Fruit fly (Drosophila melanogaster) whole organism, embryonic: ENCODE results near the gene CG4291.

Experiments
- Ada2b ChIP-seq: fragments of 200-800 bp; sonication (Bioruptor generic); IDR thresholded peaks from 2 replicates; pipeline ENCODE4 v1.3.6; 2022; ENCODE audit warnings: missing biosample characterization, missing genetic modification characterization
- Antp ChIP-seq: fragments of 200-800 bp; sonication (Bioruptor generic); optimal IDR thresholded peaks from 3 replicates; lab custom pipeline; 2016; ENCODE audit warnings: missing biosample characterization, missing genetic modification characterization
- Bdp1 ChIP-seq: fragments of 200-800 bp; sonication (Bioruptor generic); optimal IDR thresholded peaks from 3 replicates; lab custom pipeline; 2016; ENCODE audit warnings: missing biosample characterization, missing genetic modification characterization
- CG10267 ChIP-seq: fragments of 200-800 bp; sonication (Bioruptor generic); optimal IDR thresholded peaks from 2 replicates; lab custom pipeline; 2018; ENCODE audit warnings: missing biosample characterization, mild to moderate bottlenecking, missing genetic modification characterization, moderate library complexity
- CG10274 ChIP-seq: fragments of 200-800 bp; sonication (Bioruptor generic); optimal IDR thresholded peaks from 3 replicates; lab custom pipeline; 2017; ENCODE audit warnings: missing biosample characterization, mild to moderate bottlenecking, missing genetic modification characterization
- CG11085 ChIP-seq: fragments of 200-800 bp; sonication (Bioruptor generic); IDR thresholded peaks from 2 replicates; pipeline ENCODE4 v1.3.6; 2022; ENCODE audit warnings: missing biosample characterization, missing genetic modification characterization
- CG11247 ChIP-seq: fragments of 200-800 bp; sonication (Bioruptor generic); IDR thresholded peaks from 2 replicates; pipeline ENCODE4 v1.3.6; 2022; ENCODE audit warnings: missing biosample characterization, missing genetic modification characterization
- CG11695 ChIP-seq: fragments of 200-800 bp; sonication (Bioruptor generic); IDR thresholded peaks from 3 replicates; pipeline ENCODE4 v1.3.6; 2022; ENCODE audit warnings: missing biosample characterization, missing genetic modification characterization
- CG11696 ChIP-seq: fragments of 200-800 bp; sonication (Bioruptor generic); IDR thresholded peaks from 2 replicates; pipeline ENCODE4 v1.3.6; 2022; ENCODE audit warnings: missing biosample characterization, missing genetic modification characterization
- CG11723 ChIP-seq: fragments of 200-800 bp; sonication (Bioruptor generic); optimal IDR thresholded peaks from 2 replicates; lab custom pipeline; 2017; ENCODE audit warnings: missing biosample characterization, mild to moderate bottlenecking, missing genetic modification characterization
- CG13424 ChIP-seq: fragments of 200-800 bp; sonication (Bioruptor generic); optimal IDR thresholded peaks from 2 replicates; lab custom pipeline; 2019; ENCODE audit warnings: missing biosample characterization, mild to moderate bottlenecking, missing genetic modification characterization, moderate library complexity
- CG1602 ChIP-seq: fragments of 200-800 bp; sonication (Bioruptor generic); optimal IDR thresholded peaks from 3 replicates; lab custom pipeline; 2016; ENCODE audit warnings: missing biosample characterization, missing genetic modification characterization
- CG1603 ChIP-seq: fragments of 200-800 bp; sonication (Bioruptor generic); optimal IDR thresholded peaks from 2 replicates; lab custom pipeline; 2019; ENCODE audit warnings: missing biosample characterization, mild to moderate bottlenecking, missing genetic modification characterization, moderate library complexity
- CG31388 ChIP-seq: fragments of 200-800 bp; sonication (Bioruptor generic); optimal IDR thresholded peaks from 2 replicates; lab custom pipeline; 2016; ENCODE audit warnings: missing biosample characterization, missing genetic modification characterization
- CG32532 ChIP-seq: fragments of 200-800 bp; sonication (Bioruptor generic); IDR thresholded peaks from 2 replicates; pipeline ENCODE4 v1.3.6; 2022; ENCODE audit warnings: missing biosample characterization, missing genetic modification characterization
- CG33213 ChIP-seq: fragments of 200-800 bp; sonication (Bioruptor generic); optimal IDR thresholded peaks from 3 replicates; lab custom pipeline; 2016; ENCODE audit warnings: missing biosample characterization, missing genetic modification characterization
- CG3407 ChIP-seq: fragments of 200-800 bp; sonication (Bioruptor generic); optimal IDR thresholded peaks from 2 replicates; lab custom pipeline; 2018; ENCODE audit warnings: missing biosample characterization, mild to moderate bottlenecking, missing genetic modification characterization
- CG4424 ChIP-seq: fragments of 200-800 bp; sonication (Bioruptor generic); optimal IDR thresholded peaks from 3 replicates; lab custom pipeline; 2016; ENCODE audit warnings: missing biosample characterization, missing genetic modification characterization
- CG4854 ChIP-seq: fragments of 200-800 bp; sonication (Bioruptor generic); optimal IDR thresholded peaks from 2 replicates; lab custom pipeline; 2016; ENCODE audit warnings: missing biosample characterization, missing genetic modification characterization, inconsistent platforms
- CG5953 ChIP-seq: fragments of 200-800 bp; sonication (Bioruptor generic); IDR thresholded peaks from 2 replicates; pipeline ENCODE4 v1.3.6; 2022; ENCODE audit warnings: missing biosample characterization, missing genetic modification characterization
- CG6791 ChIP-seq: fragments of 200-800 bp; sonication (Bioruptor generic); IDR thresholded peaks from 3 replicates; pipeline ENCODE4 v1.3.6; 2022; ENCODE audit warnings: missing biosample characterization, missing genetic modification characterization; ENCODE audit not compliant: partially characterized antibody
- CG7928 ChIP-seq: fragments of 200-800 bp; sonication (Bioruptor generic); optimal IDR thresholded peaks from 2 replicates; lab custom pipeline; 2017; ENCODE audit warnings: missing biosample characterization, mild to moderate bottlenecking, missing genetic modification characterization
- CG7963 ChIP-seq: fragments of 200-800 bp; sonication (Bioruptor generic); IDR thresholded peaks from 3 replicates; pipeline ENCODE4 v1.3.6; 2022; ENCODE audit warnings: missing biosample characterization, missing genetic modification characterization; ENCODE audit not compliant: partially characterized antibody
- CG8924 ChIP-seq: fragments of 200-800 bp; optimal IDR thresholded peaks from 3 replicates; lab custom pipeline; 2019; ENCODE audit warnings: missing biosample characterization, mild to moderate bottlenecking, missing genetic modification characterization, moderate library complexity
- Camta ChIP-seq: fragments of 200-800 bp; sonication (Bioruptor generic); optimal IDR thresholded peaks from 2 replicates; lab custom pipeline; 2016; ENCODE audit warnings: missing biosample characterization, missing genetic modification characterization
- CkIIα-i1 ChIP-seq: fragments of 200-800 bp; sonication (Bioruptor generic); IDR thresholded peaks from 2 replicates; pipeline ENCODE4 v1.3.6; 2022; ENCODE audit warnings: missing biosample characterization, missing genetic modification characterization
- ERR ChIP-seq: fragments of 200-800 bp; sonication (Bioruptor generic); optimal IDR thresholded peaks from 2 replicates; lab custom pipeline; 2016; ENCODE audit warnings: missing biosample characterization, missing genetic modification characterization
- Fer2 ChIP-seq: fragments of 200-800 bp; sonication (Bioruptor generic); optimal IDR thresholded peaks from 2 replicates; lab custom pipeline; 2018; ENCODE audit warnings: missing biosample characterization, mild to moderate bottlenecking, missing genetic modification characterization, moderate library complexity
- Hmr ChIP-seq: fragments of 200-800 bp; sonication (Bioruptor generic); optimal IDR thresholded peaks from 3 replicates; lab custom pipeline; 2017; ENCODE audit warnings: mild to moderate bottlenecking, missing biosample characterization, missing genetic modification reagents, missing genetic modification characterization
- Hr39 ChIP-seq: fragments of >200 bp; optimal IDR thresholded peaks from 2 replicates; lab custom pipeline; 2017
- Hsf ChIP-seq: fragments of 200-800 bp; sonication (Bioruptor generic); optimal IDR thresholded peaks from 3 replicates; lab custom pipeline; 2016; ENCODE audit warnings: missing biosample characterization, missing genetic modification characterization
- Oli ChIP-seq: fragments of 200-800 bp; sonication (Bioruptor generic); optimal IDR thresholded peaks from 2 replicates; lab custom pipeline; 2018; ENCODE audit warnings: missing biosample characterization, mild to moderate bottlenecking, missing genetic modification characterization, moderate library complexity
- PHDP ChIP-seq: fragments of 200-800 bp; sonication (Bioruptor generic); optimal IDR thresholded peaks from 3 replicates; lab custom pipeline; 2018; ENCODE audit warnings: missing biosample characterization, mild to moderate bottlenecking, missing genetic modification characterization, moderate library complexity
- YL-1 ChIP-seq: fragments of 200-800 bp; sonication (Bioruptor generic); optimal IDR thresholded peaks from 3 replicates; lab custom pipeline; 2017; ENCODE audit warnings: missing biosample characterization, mild to moderate bottlenecking, missing genetic modification characterization
- danr ChIP-seq: fragments of 200-800 bp; sonication (Bioruptor generic); IDR thresholded peaks from 2 replicates; pipeline ENCODE4 v1.3.6; 2022; ENCODE audit warnings: missing biosample characterization, missing genetic modification characterization
- dmrt11E ChIP-seq: fragments of 200-800 bp; sonication (Bioruptor generic); optimal IDR thresholded peaks from 3 replicates; lab custom pipeline; 2018; ENCODE audit warnings: missing biosample characterization, mild to moderate bottlenecking, missing genetic modification characterization, moderate library complexity
- dysf ChIP-seq: fragments of 200-800 bp; sonication (Bioruptor generic); IDR thresholded peaks from 3 replicates; pipeline ENCODE4 v1.3.6; 2022; ENCODE audit warnings: missing biosample characterization, missing genetic modification characterization
- fd96Cb ChIP-seq: fragments of 200-800 bp; sonication (Bioruptor generic); optimal IDR thresholded peaks from 2 replicates; lab custom pipeline; 2018; ENCODE audit warnings: missing biosample characterization, mild to moderate bottlenecking, missing genetic modification characterization, moderate library complexity
- gcm2 ChIP-seq: fragments of 200-800 bp; sonication (Bioruptor generic); optimal IDR thresholded peaks from 2 replicates; lab custom pipeline; 2016; ENCODE audit warnings: missing biosample characterization, missing genetic modification characterization
- hkb ChIP-seq, 2 experiments: fragments of 200-800 bp in 1 of 2; fragments of >200 bp in 1 of 2; sonication (Bioruptor generic) in 1 of 2; IDR thresholded peaks in 1 of 2; optimal IDR thresholded peaks in 1 of 2; 2 replicates each; pipeline versions ENCODE4 v1.3.6 to Lab custom; 2017 to 2022; ENCODE audit warnings: missing biosample characterization in 1 of 2, missing genetic modification characterization in 1 of 2
- inv ChIP-seq: fragments of 200-800 bp; sonication (Bioruptor generic); IDR thresholded peaks from 2 replicates; pipeline ENCODE4 v1.3.6; 2022; ENCODE audit warnings: missing biosample characterization, missing genetic modification characterization; ENCODE audit not compliant: partially characterized antibody
- kay ChIP-seq: fragments of 200-800 bp; sonication (Bioruptor generic); optimal IDR thresholded peaks from 2 replicates; lab custom pipeline; 2016; ENCODE audit warnings: missing biosample characterization, missing genetic modification characterization
- klu ChIP-seq: fragments of 200-800 bp; sonication (Bioruptor generic); IDR thresholded peaks from 2 replicates; pipeline ENCODE4 v1.3.6; 2022; ENCODE audit warnings: missing biosample characterization, missing genetic modification characterization
- luna ChIP-seq: fragments of 200-800 bp; sonication (Bioruptor generic); optimal IDR thresholded peaks from 2 replicates; lab custom pipeline; 2016; ENCODE audit warnings: missing biosample characterization, missing genetic modification characterization
- pb ChIP-seq: fragments of 200-800 bp; sonication (Bioruptor generic); optimal IDR thresholded peaks from 3 replicates; lab custom pipeline; 2016; ENCODE audit warnings: missing biosample characterization, missing genetic modification characterization
- pho ChIP-seq: fragments of 200-800 bp; sonication (Bioruptor generic); optimal IDR thresholded peaks from 2 replicates; lab custom pipeline; 2016; ENCODE audit warnings: missing biosample characterization, missing genetic modification characterization
- pita ChIP-seq: fragments of 200-800 bp; sonication (Bioruptor generic); optimal IDR thresholded peaks from 2 replicates; lab custom pipeline; 2017; ENCODE audit warnings: missing biosample characterization, mild to moderate bottlenecking, missing genetic modification characterization
- shn ChIP-seq: fragments of 200-800 bp; sonication (Bioruptor generic); optimal IDR thresholded peaks from 3 replicates; lab custom pipeline; 2016; ENCODE audit warnings: missing biosample characterization, missing genetic modification characterization
- sim ChIP-seq: fragments of 200-800 bp; sonication (Bioruptor generic); IDR thresholded peaks from 2 replicates; pipeline ENCODE4 v1.3.6; 2022; ENCODE audit warnings: missing biosample characterization, missing genetic modification characterization
- vvl ChIP-seq: fragments of 200-800 bp; sonication (Bioruptor generic); IDR thresholded peaks from 2 replicates; pipeline ENCODE4 v1.3.6; 2022; ENCODE audit warnings: missing biosample characterization, missing genetic modification characterization
- wor ChIP-seq: fragments of 200-800 bp; sonication (Bioruptor generic); IDR thresholded peaks from 2 replicates; pipeline ENCODE4 v1.3.6; 2022; ENCODE audit warnings: missing biosample characterization, missing genetic modification characterization
- yki ChIP-seq: fragments of >200 bp; optimal IDR thresholded peaks from 3 replicates; lab custom pipeline; 2018

CG4291 gene

DNA sequence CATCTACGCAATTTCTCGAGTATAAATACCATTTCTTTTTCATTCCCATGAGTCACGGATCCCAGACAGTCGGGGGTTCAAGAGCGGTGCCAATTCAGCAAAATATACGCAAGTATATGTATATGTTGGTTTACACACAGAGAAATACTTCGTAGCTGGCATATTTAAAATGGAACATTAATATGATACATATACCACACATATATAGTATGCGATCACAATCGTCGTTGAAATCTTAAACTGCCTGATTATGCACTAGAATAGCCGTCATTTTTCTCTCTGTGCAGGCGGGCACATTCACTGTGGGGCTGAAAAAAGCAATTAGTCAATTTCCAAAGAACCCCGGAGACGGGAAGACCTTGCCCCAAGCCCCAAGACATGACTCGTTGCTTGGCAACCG lies 10.8 kb downstream of the CG4291 start (continued):
- peak; percentile 84 for TF ChIP-seq Hmr
- peak; percentile 75 for TF ChIP-seq pho
- TF ChIP-seq Hr39 = no peak
- TF ChIP-seq YL-1 = no peak
- peak; percentile 78 for TF ChIP-seq CG11085 (GFP tag; lab: Robert Waterston, UW)
- TF ChIP-seq dmrt11E = peak; percentile 45
- peak; percentile 42; the same call in 1 of the 2 replicates for TF ChIP-seq sim (GFP tag; lab: Robert Waterston, UW)
- peak; percentile 19 for TF ChIP-seq CG3407
- TF ChIP-seq CG10267 (tag; lab: Kevin White, UChicago) = peak; percentile 43
- TF ChIP-seq CG7963 (GFP tag; lab: Robert Waterston, UW) = no peak
- peak; percentile 71 for TF ChIP-seq Hsf (GFP tag; lab: Kevin White, UChicago)
- peak; percentile 40 for TF ChIP-seq gcm2 (GFP tag; lab: Kevin White, UChicago)
- TF ChIP-seq CG4424 (GFP tag; lab: Kevin White, UChicago) = peak; percentile 69
- no peak for TF ChIP-seq pita (GFP tag; lab: Kevin White, UChicago)
- TF ChIP-seq luna (GFP tag; lab: Kevin White, UChicago) = no peak
- peak; percentile 44 for TF ChIP-seq Bdp1 (GFP tag; lab: Kevin White, UChicago)
- TF ChIP-seq CG4854 (GFP tag; lab: Kevin White, UChicago) = peak; percentile 48
- peak; percentile 82 for TF ChIP-seq Ada2b (GFP tag; lab: Robert Waterston, UW)
- TF ChIP-seq CG32532 (GFP tag; lab: Robert Waterston, UW) = peak; percentile 94
- TF ChIP-seq CG11723 (GFP tag; lab: Kevin White, UChicago) = peak; percentile 54
- 0 out of 2 replicates have a peak, but pooled peaks have one; percentile 39 for TF ChIP-seq CkIIα-i1 (GFP tag; lab: Robert Waterston, UW)
- TF ChIP-seq Fer2 (tag; lab: Kevin White, UChicago) = peak; percentile 47
- TF ChIP-seq CG8924 (tag; lab: Kevin White, UChicago) = peak; percentile 51
- TF ChIP-seq CG13424 (tag; lab: Kevin White, UChicago) = peak; percentile 58
- peak; percentile 38 for TF ChIP-seq CG7928 (GFP tag; lab: Kevin White, UChicago)
- TF ChIP-seq CG11695 (GFP tag; lab: Robert Waterston, UW) = peak; percentile 82
- TF ChIP-seq Camta (GFP tag; lab: Kevin White, UChicago) = peak; percentile 51
- peak; percentile 59 for TF ChIP-seq fd96Cb (tag; lab: Kevin White, UChicago)
- TF ChIP-seq PHDP = peak; percentile 74
- peak; percentile 49; the same call in 1 of the 2 replicates for TF ChIP-seq danr (GFP tag; lab: Robert Waterston, UW)
- TF ChIP-seq Oli = peak; percentile 73
- TF ChIP-seq hkb (optimal IDR thresholded peaks at IDR 0.05; lab: Kevin White, UChicago) = no peak
- peak; percentile 87 for TF ChIP-seq hkb (GFP tag; IDR thresholded peaks at IDR 0.05; lab: Robert Waterston, UW)
- TF ChIP-seq klu (GFP tag; lab: Robert Waterston, UW) = peak; percentile 77
- peak; percentile 48 for TF ChIP-seq wor (GFP tag; lab: Robert Waterston, UW)
- TF ChIP-seq CG11696 (GFP tag; lab: Robert Waterston, UW) = peak; percentile 68
- TF ChIP-seq CG6791 (GFP tag; lab: Robert Waterston, UW) = no peak
- peak; percentile 83 for TF ChIP-seq CG1603 (tag; lab: Kevin White, UChicago)
- peak; percentile 33 for TF ChIP-seq shn (GFP tag; lab: Kevin White, UChicago)
- TF ChIP-seq CG1602 = peak; percentile 52
- TF ChIP-seq dysf (GFP tag; lab: Robert Waterston, UW) = peak; percentile 86
- TF ChIP-seq CG11247 (GFP tag; lab: Robert Waterston, UW) = peak; percentile 82
- no peak for TF ChIP-seq CG5953 (GFP tag; lab: Robert Waterston, UW)
- no peak for TF ChIP-seq CG31388 (GFP tag; lab: Kevin White, UChicago)
- no peak for TF ChIP-seq Antp (GFP tag; lab: Kevin White, UChicago)
- no peak for TF ChIP-seq yki (lab: Kevin White, UChicago)
- TF ChIP-seq ERR (GFP tag; lab: Kevin White, UChicago) = no peak
- peak; percentile 89 for TF ChIP-seq vvl (GFP tag; lab: Robert Waterston, UW)
- TF ChIP-seq pb = peak; percentile 53
- TF ChIP-seq CG33213 (GFP tag; lab: Kevin White, UChicago) = no peak
- TF ChIP-seq CG10274 = peak; percentile 55
- TF ChIP-seq kay = peak; percentile 66
- no peak for TF ChIP-seq inv
